Worm (Caenorhabditis elegans): ENCODE data around the gene haf-2.
A peak's percentile ranks its signal among the peaks of the same experiment; 100 is the strongest.

Gene haf-2

DNA sequence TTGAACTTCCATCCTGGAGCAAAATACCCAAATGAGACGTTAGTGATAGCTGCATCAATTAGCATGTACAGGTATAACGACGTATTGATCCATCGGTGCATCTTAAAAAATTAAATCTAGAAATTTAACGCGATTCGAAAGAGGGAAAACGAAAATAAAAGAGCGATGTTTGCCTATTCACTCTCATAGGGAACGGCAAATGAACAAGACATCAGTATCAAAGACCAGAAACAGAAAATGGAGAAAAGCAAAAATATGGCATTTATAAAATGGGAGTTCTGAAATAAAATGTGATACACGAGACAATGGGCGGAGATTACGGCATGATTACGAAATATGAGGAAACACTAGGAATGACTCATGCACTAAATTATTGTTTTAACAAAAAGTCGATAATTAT is at the start of gene haf-2:
haf-2 (minus strand) TSS at position 101 of the 400 bp plus-strand sequence.
- TF ChIP-seq grh-1 (GFP tag; IDR thresholded peaks at IDR 0.05) (no peak), efl-1 (optimal IDR thresholded peaks at IDR 0.05) (no peak), efl-1 (GFP tag; optimal IDR thresholded peaks at IDR 0.05 in 1 of 2) (no peak), vab-15 (tag; optimal IDR thresholded peaks at IDR 0.05) (no peak), rnt-1 (tag; optimal IDR thresholded peaks at IDR 0.05) (no peak), C04F5.9 (tag; optimal IDR thresholded peaks at IDR 0.05) (no peak), ets-5 (GFP tag; IDR thresholded peaks at IDR 0.05) (no peak), lin-15B (tag; optimal IDR thresholded peaks at IDR 0.05) (no peak), snu-23 (GFP tag; optimal IDR thresholded peaks at IDR 0.05) (no peak), ceh-90 (tag; optimal IDR thresholded peaks at IDR 0.05) (no peak), C34B4.2 (tag; optimal IDR thresholded peaks at IDR 0.05) (no peak), skn-1 (tag; optimal IDR thresholded peaks at IDR 0.05) (no peak), jun-1 (tag; optimal IDR thresholded peaks at IDR 0.05) (no peak), blmp-1 (tag; optimal IDR thresholded peaks at IDR 0.05) (no peak), fkh-10 (GFP tag; optimal IDR thresholded peaks at IDR 0.05) (no peak), unc-62 (GFP tag; optimal IDR thresholded peaks at IDR 0.05) (no peak)

DNA sequence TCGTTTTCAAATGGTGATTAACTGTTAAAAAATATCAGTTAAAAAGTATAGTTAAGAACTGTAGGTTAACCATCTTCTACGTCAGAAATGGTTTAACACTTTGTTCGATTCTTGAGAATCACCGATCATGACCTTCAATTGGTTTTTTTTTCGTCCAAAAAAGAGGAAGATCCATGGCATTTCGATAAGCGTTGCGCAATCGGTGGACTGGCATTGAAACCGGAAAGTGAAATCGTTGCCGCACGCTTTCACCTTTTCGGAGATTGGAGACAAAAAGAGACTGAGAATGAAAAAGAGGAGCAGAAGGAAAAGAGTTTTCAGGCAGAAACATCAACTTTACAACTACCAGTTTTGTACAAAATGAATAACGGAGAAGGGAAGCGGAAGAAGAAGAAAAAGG is 49.0 kb upstream of the haf-2 start:
- TF ChIP-seq C16A3.4 (tag; optimal IDR thresholded peaks at IDR 0.05) (no peak), unc-62 (GFP tag; optimal IDR thresholded peaks at IDR 0.05) (no peak), lir-3 (tag; optimal IDR thresholded peaks at IDR 0.05; ENCODE audit: poor library complexity) (no peak), lin-14 (GFP tag; optimal IDR thresholded peaks at IDR 0.05) (peak; percentile 75), blmp-1 (tag; optimal IDR thresholded peaks at IDR 0.05) (peak; percentile 100), nhr-85 (tag) (peak; percentile 88), lsy-2 (tag; optimal IDR thresholded peaks at IDR 0.05) (peak in 1 of 2 experiments; percentile 16), elt-3 (tag; optimal IDR thresholded peaks at IDR 0.05) (peak in 3 of 6 experiments; percentile 23 to 41 (median 40))

DNA sequence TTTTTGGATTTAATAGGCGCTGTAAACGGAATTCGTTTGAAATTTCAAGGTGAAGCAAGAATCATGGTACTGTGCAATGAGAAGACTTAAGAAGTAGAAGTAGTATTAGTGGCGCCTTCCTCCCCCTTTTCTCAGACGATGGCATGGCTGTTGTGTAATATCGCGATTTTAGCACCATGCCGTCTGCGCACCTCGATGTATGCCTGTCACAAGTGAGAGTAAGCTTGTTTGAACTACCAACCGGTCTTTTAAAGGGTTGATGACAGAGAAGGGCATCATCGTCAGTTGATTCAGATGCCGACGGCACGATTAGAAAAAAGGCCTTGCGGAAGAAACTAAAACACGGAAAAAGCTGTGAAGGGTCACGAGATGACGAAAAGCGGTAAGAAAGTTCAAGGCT is 47.8 kb upstream of the haf-2 start:
- TF ChIP-seq blmp-1 (tag; optimal IDR thresholded peaks at IDR 0.05) (peak; percentile 16), C04F5.9 (tag; optimal IDR thresholded peaks at IDR 0.05) (no peak), nhr-11 (tag; optimal IDR thresholded peaks at IDR 0.05) (no peak), efl-1 (optimal IDR thresholded peaks at IDR 0.05) (no peak), efl-1 (GFP tag; optimal IDR thresholded peaks at IDR 0.05 in 1 of 2) (peak in 1 of 2 experiments; percentile 69)

ce11 chrII:7402625-7403024 is 46.4 kb upstream of the haf-2 start, which contains the start of gene nas-7:
Gene nas-7, minus strand, starts transcription at chrII:7402725.
- TF ChIP-seq lin-39 (tag; optimal IDR thresholded peaks at IDR 0.05) = no peak
- TF ChIP-seq nhr-85 (tag) = no peak
- no peak for TF ChIP-seq mep-1 (tag; optimal IDR thresholded peaks at IDR 0.05)
- no peak for TF ChIP-seq aly-2 (tag; optimal IDR thresholded peaks at IDR 0.05)
- no peak for TF ChIP-seq vab-15 (tag; optimal IDR thresholded peaks at IDR 0.05)
- TF ChIP-seq snpc-4 (tag; optimal IDR thresholded peaks at IDR 0.05) = no peak
- no peak for TF ChIP-seq tbx-2 (tag; optimal IDR thresholded peaks at IDR 0.05)
- TF ChIP-seq mef-2 (tag; optimal IDR thresholded peaks at IDR 0.05) = no peak
- TF ChIP-seq pax-3 (tag; optimal IDR thresholded peaks at IDR 0.05) = no peak
- no peak for TF ChIP-seq C16A3.4 (tag; optimal IDR thresholded peaks at IDR 0.05)
- TF ChIP-seq unc-130 (tag; optimal IDR thresholded peaks at IDR 0.05) = no peak
- TF ChIP-seq irx-1 (tag; optimal IDR thresholded peaks at IDR 0.05) = no peak
- no peak for TF ChIP-seq ces-1 (GFP tag; optimal IDR thresholded peaks at IDR 0.05)
- no peak for TF ChIP-seq fkh-4 (tag; optimal IDR thresholded peaks at IDR 0.05; ENCODE audit: borderline replicate concordance)
- TF ChIP-seq efl-1 (optimal IDR thresholded peaks at IDR 0.05) = no peak
- TF ChIP-seq efl-1 (GFP tag; optimal IDR thresholded peaks at IDR 0.05 in 1 of 2) = no peak
- TF ChIP-seq lin-14 (GFP tag; optimal IDR thresholded peaks at IDR 0.05) = no peak
- TF ChIP-seq nhr-12 (tag; optimal IDR thresholded peaks at IDR 0.05) = no peak

DNA sequence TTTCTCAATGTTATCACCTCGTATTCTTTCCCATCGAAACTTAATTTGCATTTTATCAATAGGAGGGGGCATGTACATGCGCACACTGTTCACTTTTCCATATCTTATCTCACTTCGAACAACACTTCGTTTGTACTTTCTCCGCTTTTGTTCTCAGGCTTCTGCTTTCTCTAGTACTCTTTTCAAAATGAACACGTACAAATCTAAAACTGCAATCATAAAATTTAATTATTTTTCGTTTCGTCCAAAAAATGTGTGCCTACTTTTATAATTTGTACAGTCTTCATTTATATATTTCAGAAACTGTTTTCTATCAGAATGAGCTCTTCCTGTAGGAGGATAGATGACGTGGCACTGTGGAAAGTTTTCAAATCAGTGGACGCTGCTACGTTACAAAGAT is 42.5 kb upstream of the haf-2 start, which contains the start of gene C07D10.1:
C07D10.1 (plus strand) TSS at position 301 of the 400 bp plus-strand sequence.
- no peak for TF ChIP-seq fkh-8 (tag; optimal IDR thresholded peaks at IDR 0.05)
- TF ChIP-seq unc-130 (tag; optimal IDR thresholded peaks at IDR 0.05) = no peak
- TF ChIP-seq lin-39 (tag; optimal IDR thresholded peaks at IDR 0.05) = no peak
- TF ChIP-seq nhr-237 (tag; optimal IDR thresholded peaks at IDR 0.05) = no peak
- no peak for TF ChIP-seq ceh-82 (tag; optimal IDR thresholded peaks at IDR 0.05)
- no peak for TF ChIP-seq jun-1 (tag; optimal IDR thresholded peaks at IDR 0.05)
- no peak for TF ChIP-seq nhr-11 (tag; optimal IDR thresholded peaks at IDR 0.05)
- no peak for TF ChIP-seq ceh-63 (GFP tag; optimal IDR thresholded peaks at IDR 0.05)
- TF ChIP-seq sup-37 (GFP tag; optimal IDR thresholded peaks at IDR 0.05) = no peak
- no peak for TF ChIP-seq elt-2 (tag; optimal IDR thresholded peaks at IDR 0.05)
- no peak for TF ChIP-seq nhr-19 (GFP tag; conservative IDR thresholded peaks at IDR 0.05)
- TF ChIP-seq pqm-1 (tag; optimal IDR thresholded peaks at IDR 0.05) = no peak
- no peak for TF ChIP-seq sptf-1 (tag; optimal IDR thresholded peaks at IDR 0.05)
- no peak for TF ChIP-seq fos-1 (tag; optimal IDR thresholded peaks at IDR 0.05)
- no peak for TF ChIP-seq elt-3 (tag; optimal IDR thresholded peaks at IDR 0.05)
- TF ChIP-seq tbx-2 (tag; optimal IDR thresholded peaks at IDR 0.05) = no peak
- no peak for TF ChIP-seq C16A3.4 (tag; optimal IDR thresholded peaks at IDR 0.05)
- TF ChIP-seq ces-1 (GFP tag; optimal IDR thresholded peaks at IDR 0.05) = no peak
- TF ChIP-seq nhr-85 (tag) = no peak
- no peak for TF ChIP-seq irx-1 (tag; optimal IDR thresholded peaks at IDR 0.05)

Measured in whole organism, L1 larva.